Worm (Caenorhabditis elegans): ENCODE results near the gene F59B1.10.
A peak's percentile ranks its signal among the peaks of the same experiment; 100 is the strongest.

F59B1.10 gene

DNA sequence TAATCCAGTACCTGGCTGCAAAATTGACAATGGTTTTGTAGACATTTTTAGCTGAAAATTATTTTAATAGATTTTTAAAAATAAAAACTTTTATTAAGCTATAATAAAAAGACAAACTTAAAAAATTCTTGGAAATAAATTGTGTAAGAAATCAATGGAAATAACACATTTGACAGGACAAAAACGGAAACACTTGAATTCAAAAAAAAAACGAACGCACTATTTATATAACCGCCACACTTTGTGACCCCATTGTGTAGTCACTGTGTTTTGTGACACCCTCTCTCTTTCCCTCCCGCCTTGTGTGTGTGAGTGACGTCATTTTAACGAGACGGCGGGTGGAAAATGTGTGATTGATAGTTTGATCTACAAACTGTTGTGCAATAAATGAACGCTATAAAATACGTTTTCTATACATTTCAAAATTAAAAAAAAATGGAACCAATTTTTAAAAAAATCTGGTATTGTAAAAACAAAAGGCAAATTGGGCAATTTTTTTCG is 3.5 kb downstream of the F59B1.10 start, which contains the start of gene F59B1.8 (continued):
- peak; percentile 83 for TF ChIP-seq nhr-80 (tag; optimal IDR thresholded peaks at IDR 0.05)
- TF ChIP-seq die-1 (tag; optimal IDR thresholded peaks at IDR 0.05) = no peak
- TF ChIP-seq nhr-179 (tag; optimal IDR thresholded peaks at IDR 0.05) = no peak
- no peak for TF ChIP-seq Y95B8A.8 (GFP tag; IDR thresholded peaks at IDR 0.05)
- no peak for TF ChIP-seq dpff-1 (tag; optimal IDR thresholded peaks at IDR 0.05)
- peak; percentile 60 for TF ChIP-seq madf-10 (tag; optimal IDR thresholded peaks at IDR 0.05)
- TF ChIP-seq repo-1 (tag; optimal IDR thresholded peaks at IDR 0.05) = no peak
- no peak for TF ChIP-seq T07F8.4 (tag; optimal IDR thresholded peaks at IDR 0.05)
- TF ChIP-seq ekl-4 (GFP tag; IDR thresholded peaks at IDR 0.05) = no peak
- TF ChIP-seq let-526 (GFP tag; IDR thresholded peaks at IDR 0.05) = 0 out of 2 replicates have a peak, but pooled peaks have one; percentile 9
- TF ChIP-seq efl-1 (GFP tag; optimal IDR thresholded peaks at IDR 0.05) = peak; percentile 8
- TF ChIP-seq ceh-100 (GFP tag; IDR thresholded peaks at IDR 0.05) = no peak
- no peak for TF ChIP-seq mel-28 (tag; optimal IDR thresholded peaks at IDR 0.05; ENCODE audit: borderline replicate concordance)
- peak; percentile 14 for TF ChIP-seq attf-5 (GFP tag; optimal IDR thresholded peaks at IDR 0.05)
- no peak for TF ChIP-seq F22D6.2 (tag; optimal IDR thresholded peaks at IDR 0.05)
- TF ChIP-seq atf-7 (tag; optimal IDR thresholded peaks at IDR 0.05) = peak; percentile 99
- no peak for TF ChIP-seq ztf-26 (tag; optimal IDR thresholded peaks at IDR 0.05)
- TF ChIP-seq hmg-1.2 (GFP tag; IDR thresholded peaks at IDR 0.05) = no peak
- TF ChIP-seq bed-1 (GFP tag; IDR thresholded peaks at IDR 0.05) = no peak
- TF ChIP-seq nhr-90 (tag; optimal IDR thresholded peaks at IDR 0.05) = peak; percentile 23
- TF ChIP-seq K11D2.4 (GFP tag; IDR thresholded peaks at IDR 0.05) = no peak
- peak; percentile 47; the same call in 1 of the 2 replicates for TF ChIP-seq cebp-1 (GFP tag; IDR thresholded peaks at IDR 0.05)
- peak; percentile 74 for TF ChIP-seq cebp-1 (tag; optimal IDR thresholded peaks at IDR 0.05)

DNA sequence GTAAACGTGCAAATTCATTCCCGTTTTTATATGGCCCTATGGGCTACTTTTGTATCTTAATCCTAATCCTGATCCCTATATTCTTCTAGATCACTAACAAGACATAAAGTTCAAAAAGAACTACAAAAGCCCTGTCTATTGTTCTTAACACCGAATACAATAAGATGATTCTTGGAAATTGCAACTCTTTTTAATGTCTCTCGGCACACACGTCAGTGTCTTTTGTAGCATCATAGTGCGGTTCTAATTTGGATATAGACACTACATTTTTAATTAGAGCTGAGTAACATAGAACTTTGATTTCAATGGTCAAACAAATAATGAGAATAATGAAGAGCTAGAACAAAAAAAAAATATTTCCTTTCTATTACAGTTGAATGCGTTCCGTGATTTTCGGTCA is 7.9 kb downstream of the F59B1.10 start:
- TF ChIP-seq rcor-1 (GFP tag; IDR thresholded peaks at IDR 0.05) (no peak), ekl-4 (GFP tag; IDR thresholded peaks at IDR 0.05) (no peak), pha-4 (tag; optimal IDR thresholded peaks at IDR 0.05) (no peak), lag-1 (GFP tag; IDR thresholded peaks at IDR 0.05) (no peak), nhr-179 (tag; optimal IDR thresholded peaks at IDR 0.05) (no peak), hmg-20 (GFP tag; IDR thresholded peaks at IDR 0.05) (no peak), Y53G8AR.9 (GFP tag; conservative IDR thresholded peaks at IDR 0.05) (no peak)

DNA sequence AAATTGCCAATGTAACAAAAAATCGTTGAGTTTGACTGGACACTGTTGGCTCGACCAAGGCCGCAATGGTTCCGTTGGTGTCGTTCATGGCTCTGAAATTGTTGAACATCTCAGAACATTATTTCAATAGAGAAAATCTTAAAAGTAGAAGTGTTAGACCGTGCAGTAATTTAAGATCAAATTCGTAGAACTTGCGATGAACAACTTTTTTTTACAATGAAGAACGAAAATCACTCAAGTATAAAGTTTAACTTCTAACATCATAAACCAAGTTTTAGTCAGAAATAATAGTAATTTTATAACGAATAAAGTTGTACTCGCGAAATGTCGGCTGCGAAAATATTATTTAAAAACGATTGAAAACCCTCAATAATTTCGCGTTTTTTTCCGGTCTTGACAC is 10.7 kb downstream of the F59B1.10 start, which contains the start of gene srx-41:
Gene srx-41 (minus strand): TSS at position 101 of the 400 bp plus-strand sequence.
- no peak for TF ChIP-seq nfya-1 (tag; optimal IDR thresholded peaks at IDR 0.05; ENCODE audit: borderline replicate concordance, insufficient read depth)

DNA sequence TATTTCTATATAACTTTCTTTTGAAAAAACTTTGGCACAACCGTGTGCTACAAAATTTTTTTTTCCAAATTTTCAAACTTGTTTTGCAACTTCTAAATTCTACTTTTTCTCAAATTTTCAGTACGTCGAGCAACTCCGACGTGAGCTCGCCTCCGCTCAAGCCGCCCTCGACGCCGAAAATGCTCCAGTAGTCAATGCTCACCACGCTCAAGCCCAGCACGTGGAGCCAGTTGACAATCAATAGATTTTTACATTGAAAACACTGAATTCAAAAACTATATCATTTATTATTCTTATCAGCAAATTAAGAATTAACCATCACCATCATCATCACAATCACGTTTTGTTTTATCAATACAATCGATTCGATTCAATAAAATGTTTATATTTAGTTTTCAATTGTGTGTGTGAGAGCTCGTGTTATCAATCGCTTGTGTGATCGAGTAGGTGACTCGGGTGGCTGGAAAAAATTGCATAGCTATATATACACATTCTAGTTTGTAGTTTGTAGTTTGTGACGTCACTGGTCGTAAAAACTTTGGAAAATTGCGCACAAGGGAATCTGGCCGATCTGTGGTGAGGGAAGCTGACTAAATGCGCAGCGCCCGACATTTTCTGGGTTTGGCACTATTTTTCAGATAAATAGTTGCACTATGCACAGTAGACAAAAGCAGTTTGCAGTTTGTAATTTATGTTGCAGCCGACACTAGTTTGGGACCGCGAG is 13.3 kb downstream of the F59B1.10 start:
- TF ChIP-seq nhr-80 (tag; optimal IDR thresholded peaks at IDR 0.05) = peak; percentile 75
- no peak for TF ChIP-seq Y79H2A.3 (GFP tag; conservative IDR thresholded peaks at IDR 0.05)
- TF ChIP-seq attf-5 (GFP tag; optimal IDR thresholded peaks at IDR 0.05) = peak; percentile 48
- TF ChIP-seq egl-18 (GFP tag; IDR thresholded peaks at IDR 0.05) = no peak
- no peak for TF ChIP-seq mes-4 (tag; optimal IDR thresholded peaks at IDR 0.05)
- no peak for TF ChIP-seq F23B12.7 (tag; optimal IDR thresholded peaks at IDR 0.05; ENCODE audit: insufficient read depth)
- TF ChIP-seq pha-4 (tag; optimal IDR thresholded peaks at IDR 0.05) = no peak
- no peak for TF ChIP-seq cebp-1 (GFP tag; IDR thresholded peaks at IDR 0.05)
- TF ChIP-seq cebp-1 (tag; optimal IDR thresholded peaks at IDR 0.05) = peak; percentile 54
- TF ChIP-seq F52B5.7 (tag; optimal IDR thresholded peaks at IDR 0.05) = no peak
- TF ChIP-seq F10E7.11 (tag; optimal IDR thresholded peaks at IDR 0.05) = no peak
- no peak for TF ChIP-seq T26A5.8 (tag; optimal IDR thresholded peaks at IDR 0.05)
- peak; percentile 41 for TF ChIP-seq tbp1 (GFP tag; optimal IDR thresholded peaks at IDR 0.05)
- no peak for TF ChIP-seq zfh-2 (GFP tag; conservative IDR thresholded peaks at IDR 0.05)
- no peak for TF ChIP-seq attf-6 (GFP tag; IDR thresholded peaks at IDR 0.05)
- TF ChIP-seq bed-2 (GFP tag; IDR thresholded peaks at IDR 0.05) = no peak
- 0 out of 2 replicates have a peak, but pooled peaks have one; percentile 62 for TF ChIP-seq F39B2.1 (GFP tag; IDR thresholded peaks at IDR 0.05)
- no peak for TF ChIP-seq lin-35 (GFP tag; optimal IDR thresholded peaks at IDR 0.05)
- peak; percentile 75 for TF ChIP-seq repo-1 (tag; optimal IDR thresholded peaks at IDR 0.05)
- TF ChIP-seq atf-7 (tag; optimal IDR thresholded peaks at IDR 0.05) = peak; percentile 91
- no peak for TF ChIP-seq aptf-2 (GFP tag; conservative IDR thresholded peaks at IDR 0.05)
